Worm (Caenorhabditis elegans): Measurements from ENCODE around the gene nhr-105.

- TF ChIP-seq unc-130 (tag; optimal IDR thresholded peaks at IDR 0.05) = no peak
- TF ChIP-seq fos-1 (tag; optimal IDR thresholded peaks at IDR 0.05) = no peak
- no peak for TF ChIP-seq lsy-2 (tag; optimal IDR thresholded peaks at IDR 0.05)
- TF ChIP-seq nhr-76 (tag; optimal IDR thresholded peaks at IDR 0.05) = no peak
- TF ChIP-seq skn-1 (tag; optimal IDR thresholded peaks at IDR 0.05) = no peak
- TF ChIP-seq nhr-11 (tag; optimal IDR thresholded peaks at IDR 0.05) = no peak
Measured at ce11 chrIV:7052135-7052534, 2.2 kb downstream of the nhr-105 start.
